Fruit fly (Drosophila melanogaster): Measurements from ENCODE around the gene pr.

The pr gene

DNA sequence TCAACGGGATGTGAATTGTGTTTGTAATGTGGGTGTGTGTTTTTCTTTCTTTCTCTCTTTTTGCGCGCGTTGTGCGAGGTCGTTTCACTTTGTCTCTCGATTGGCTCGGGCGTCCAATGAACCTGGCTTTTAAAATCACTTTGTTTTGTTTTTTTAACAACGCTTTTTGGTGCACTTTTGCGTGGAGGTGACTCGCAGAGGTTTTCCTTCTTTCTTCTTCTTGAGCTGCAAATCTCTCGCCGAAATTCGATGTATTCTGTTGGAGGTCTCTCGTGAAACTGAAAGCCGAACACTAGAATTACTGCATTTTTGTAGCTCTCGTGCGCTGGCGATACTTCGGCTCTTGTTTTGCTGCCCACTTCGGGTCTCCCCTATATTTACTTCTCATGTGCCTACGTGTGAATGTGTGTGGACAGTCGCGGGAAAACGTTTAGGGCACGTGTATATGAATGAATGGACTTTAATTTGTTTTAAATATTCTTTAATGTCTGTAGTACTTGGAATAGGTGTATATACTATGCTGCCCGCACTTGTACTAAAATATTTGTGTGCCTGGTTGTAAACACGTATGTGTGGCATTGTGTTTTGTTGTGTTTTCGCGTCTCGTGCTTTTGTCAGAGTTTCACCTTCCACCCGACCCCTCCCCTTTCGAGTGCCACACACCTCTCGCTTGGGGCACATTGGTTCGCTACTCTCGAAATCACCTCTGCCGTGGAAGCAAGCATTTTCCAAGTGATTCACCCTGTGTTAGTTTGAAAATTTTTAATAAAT, 9.7 kb upstream of the pr start, which contains the start of gene fok:
Gene fok (minus strand): TSS at position 286 of the 771 bp plus-strand sequence.
- TF ChIP-seq noc (tag; optimal IDR thresholded peaks at IDR 0.05): peak; percentile 98

- TF ChIP-seq noc (tag; optimal IDR thresholded peaks at IDR 0.05): no peak
Measured at dm6 chr2L:20084068-20084651, 8.9 kb upstream of the pr start.

dm6 chr2L:20082965-20083855, 8.0 kb upstream of the pr start:
- TF ChIP-seq noc (tag; optimal IDR thresholded peaks at IDR 0.05): no peak

DNA sequence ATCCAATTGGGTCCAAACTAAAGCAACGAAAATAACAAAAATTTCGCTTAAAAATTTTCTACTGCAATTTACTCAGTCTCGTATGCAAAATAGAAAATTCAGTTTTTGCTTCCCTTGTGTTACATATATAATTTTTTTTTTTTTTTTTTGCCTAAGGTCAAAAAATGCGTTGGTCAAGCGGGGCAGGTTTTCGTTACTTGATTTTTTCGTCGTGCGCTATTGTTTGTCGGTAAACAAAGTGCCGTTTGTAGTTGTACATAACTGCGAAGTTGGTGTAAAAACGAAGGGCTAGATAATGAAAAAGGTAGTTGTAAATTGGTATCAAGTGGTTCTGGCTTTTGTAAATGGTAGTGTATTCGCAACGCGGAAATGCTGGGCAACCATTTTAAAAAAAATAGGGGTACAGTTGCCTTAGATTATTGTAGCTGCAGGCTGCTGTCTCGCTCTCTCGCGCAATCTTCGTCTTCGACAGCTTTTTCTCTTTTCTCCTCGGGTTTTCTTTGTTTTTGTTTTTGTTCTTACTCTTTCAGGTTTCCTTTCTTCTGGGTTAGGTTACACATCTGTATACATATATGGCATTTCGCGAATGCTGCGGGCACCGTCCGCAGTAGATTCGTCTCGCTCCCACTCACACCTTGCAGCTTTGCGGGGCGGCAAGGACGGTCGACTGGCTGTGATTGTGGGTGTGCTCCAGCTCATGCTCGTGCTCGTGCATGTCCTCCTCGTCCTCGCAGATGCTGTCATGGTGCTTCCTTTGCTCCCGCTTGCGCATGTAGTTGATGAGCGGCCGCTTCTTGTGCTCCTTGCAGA, 7.1 kb upstream of the pr start:
- TF ChIP-seq noc (tag; optimal IDR thresholded peaks at IDR 0.05): no peak

dm6 chr2L:20080772-20081171, 5.5 kb upstream of the pr start:
- no peak for TF ChIP-seq noc (tag; optimal IDR thresholded peaks at IDR 0.05)

- peak; percentile 41 for TF ChIP-seq noc (tag; optimal IDR thresholded peaks at IDR 0.05)
Measured at dm6 chr2L:20078880-20079279, 3.6 kb upstream of the pr start.

DNA sequence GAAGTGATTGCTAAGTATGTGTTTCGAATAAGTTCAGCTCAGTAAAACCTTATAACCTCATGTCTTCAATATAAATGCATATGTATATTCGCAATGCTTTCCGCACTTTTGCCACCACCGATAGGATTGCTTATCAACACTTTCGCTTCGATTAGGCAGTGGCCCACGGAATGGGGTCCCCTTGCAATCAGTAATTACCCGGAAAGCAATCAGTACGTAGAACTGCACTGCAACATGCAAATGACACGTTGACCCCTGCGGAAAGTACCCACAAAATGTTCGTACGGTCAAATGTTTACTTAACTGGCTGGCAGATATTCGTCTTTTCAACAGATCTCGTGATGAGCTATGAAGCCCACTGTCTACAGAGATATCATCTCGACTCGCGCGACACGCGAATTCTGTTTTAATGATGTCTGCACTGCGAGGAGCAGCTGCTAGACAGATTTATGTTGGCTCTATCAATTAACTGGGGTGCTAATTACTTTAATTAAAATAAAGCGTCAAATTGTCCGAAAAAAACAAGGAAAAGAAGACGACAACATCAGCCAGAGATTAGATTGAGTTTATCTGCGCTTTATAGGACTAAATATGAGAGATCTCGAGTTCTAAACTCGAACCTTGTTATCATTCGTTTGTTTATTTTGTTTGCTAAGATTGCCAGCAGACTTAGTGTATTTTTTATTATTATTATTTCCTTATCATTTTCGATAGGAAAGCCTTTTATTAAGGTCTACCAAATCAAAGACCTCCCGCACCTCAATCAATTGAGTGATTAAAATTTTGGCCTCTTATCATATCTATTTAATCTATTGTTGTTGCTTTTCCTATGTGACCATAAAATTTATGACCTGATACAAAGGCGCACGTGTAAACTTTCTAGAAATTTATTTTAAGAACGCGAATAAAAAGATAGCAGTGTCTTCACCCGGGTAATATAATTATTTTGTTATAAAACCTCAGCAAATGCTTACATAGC, 2.5 kb upstream of the pr start:
- TF ChIP-seq noc (tag; optimal IDR thresholded peaks at IDR 0.05): peak; percentile 84

DNA sequence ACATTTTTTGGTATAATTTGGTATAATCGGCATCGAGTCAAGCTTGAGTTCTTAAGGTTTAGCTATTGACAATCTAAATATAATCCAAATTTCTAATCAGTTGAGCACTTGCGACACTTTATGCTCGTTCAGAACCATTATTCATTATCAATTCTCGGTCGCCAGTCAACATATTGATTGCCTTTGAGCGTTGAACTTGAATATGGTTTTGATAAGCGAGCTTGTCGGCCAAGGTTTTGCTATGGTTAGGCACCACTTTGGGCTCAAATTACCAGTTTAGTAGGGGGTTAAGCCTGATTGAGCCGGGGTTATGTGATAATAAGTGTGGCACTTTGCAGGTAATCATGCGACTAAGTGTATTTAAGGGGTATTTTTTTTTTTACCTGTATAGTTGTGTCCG, 870 bp downstream of the pr start:
- peak; percentile 22 for TF ChIP-seq noc (tag; optimal IDR thresholded peaks at IDR 0.05)

DNA sequence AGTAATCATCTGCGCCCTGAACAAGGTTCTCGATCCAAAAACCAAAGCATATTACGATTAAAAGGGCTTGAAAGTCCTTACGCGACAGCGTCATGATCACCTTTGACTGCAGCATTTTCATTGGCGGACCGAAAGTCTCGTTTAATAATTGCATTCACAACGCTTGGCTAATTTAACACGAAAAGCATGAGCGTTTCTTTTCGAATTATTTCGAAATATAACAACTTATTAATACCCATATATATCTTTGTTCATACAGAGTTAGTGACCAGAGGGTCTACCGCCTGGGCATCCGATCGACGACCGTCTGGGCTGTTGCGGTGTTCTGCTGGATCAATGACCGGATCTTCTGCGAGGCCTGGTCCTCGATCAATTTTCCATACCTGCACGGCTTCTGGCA, 3.2 kb downstream of the pr start, which contains the start of gene CG10730:
Gene CG10730 (minus strand): TSS at position 101 of the 400 bp plus-strand sequence.
- no peak for TF ChIP-seq noc (tag; optimal IDR thresholded peaks at IDR 0.05)

- peak; percentile 4 for TF ChIP-seq noc (tag; optimal IDR thresholded peaks at IDR 0.05)
Measured at dm6 chr2L:20069158-20070016, 5.9 kb downstream of the pr start.

DNA sequence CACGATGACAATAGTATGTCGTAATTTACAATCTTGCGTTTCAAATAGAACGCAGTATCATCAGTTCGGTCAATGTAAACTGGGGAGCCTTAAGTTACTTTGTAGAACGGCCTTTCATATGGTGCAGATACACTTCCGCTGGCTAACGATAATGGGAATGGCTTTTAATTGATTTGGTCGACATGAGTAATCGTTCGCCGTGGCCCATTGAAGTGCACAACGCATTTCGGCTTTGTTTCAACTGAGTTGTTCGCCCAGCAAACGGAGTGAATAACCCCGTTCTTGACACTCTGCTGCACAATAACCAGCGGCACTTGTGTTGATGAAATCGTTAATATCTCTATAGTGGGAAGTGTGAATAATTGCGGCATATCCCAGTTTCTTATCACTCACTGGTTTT, 7.3 kb downstream of the pr start:
- no peak for TF ChIP-seq noc (tag; optimal IDR thresholded peaks at IDR 0.05)

DNA sequence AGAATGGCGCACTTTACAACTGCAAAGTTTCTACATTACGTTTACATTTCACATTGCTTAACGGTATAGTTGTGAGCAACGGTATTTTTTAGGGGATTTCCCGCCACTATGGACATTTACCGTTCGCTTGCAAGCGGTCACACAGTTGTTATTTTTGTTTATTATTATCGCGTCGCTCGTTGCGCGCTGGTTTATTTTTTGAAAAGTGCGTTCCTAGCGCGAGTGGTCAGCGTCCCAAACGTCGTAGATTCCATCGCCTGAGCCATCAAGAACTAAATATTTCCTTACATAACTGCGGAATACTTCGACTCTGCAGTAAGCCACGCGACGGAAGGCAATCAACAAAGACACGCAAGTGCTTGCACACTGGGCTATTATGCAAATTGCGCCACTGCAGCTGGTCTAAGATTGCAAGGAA, 9.0 kb downstream of the pr start, which contains the start of gene bwa:
Gene bwa (plus strand): TSS at position 159 of the 418 bp plus-strand sequence.
- no peak for TF ChIP-seq noc (tag; optimal IDR thresholded peaks at IDR 0.05)

- TF ChIP-seq noc (tag; optimal IDR thresholded peaks at IDR 0.05): no peak
Measured at dm6 chr2L:20065516-20065915, 9.7 kb downstream of the pr start, which contains the start of gene vls. TSS of gene vls (minus strand) at chr2L:20065679.

All from whole organism, larva.